Worm (Caenorhabditis elegans): ENCODE measurements around the gene F42A10.5.

Gene F42A10.5

ce11 chrIII:6140818-6141217 is 32.5 kb downstream of the F42A10.5 start:
- TF ChIP-seq nhr-2 (tag; optimal IDR thresholded peaks at IDR 0.05): no peak
- no peak for TF ChIP-seq unc-39 (tag; optimal IDR thresholded peaks at IDR 0.05)
- TF ChIP-seq M03D4.4 (tag; optimal IDR thresholded peaks at IDR 0.05): no peak
- no peak for TF ChIP-seq lin-32 (GFP tag; optimal IDR thresholded peaks at IDR 0.05)
- no peak for TF ChIP-seq sem-2 (GFP tag; optimal IDR thresholded peaks at IDR 0.05)
- TF ChIP-seq flh-1 (GFP tag; optimal IDR thresholded peaks at IDR 0.05): no peak
- no peak for TF ChIP-seq lin-13 (tag; optimal IDR thresholded peaks at IDR 0.05)
- no peak for TF ChIP-seq zip-8 (tag; optimal IDR thresholded peaks at IDR 0.05)
- no peak for TF ChIP-seq ztf-11 (tag; optimal IDR thresholded peaks at IDR 0.05)
- no peak for TF ChIP-seq tbx-8 (GFP tag; optimal IDR thresholded peaks at IDR 0.05)
- TF ChIP-seq snpc-4 (tag; optimal IDR thresholded peaks at IDR 0.05): no peak
- no peak for TF ChIP-seq unc-120 (tag; optimal IDR thresholded peaks at IDR 0.05; ENCODE audit: poor library complexity, severe bottlenecking)
- TF ChIP-seq lsy-2 (tag; optimal IDR thresholded peaks at IDR 0.05): no peak
- TF ChIP-seq nhr-28 (tag; optimal IDR thresholded peaks at IDR 0.05): no peak

- TF ChIP-seq lin-13 (tag; optimal IDR thresholded peaks at IDR 0.05): no peak
- no peak for TF ChIP-seq zip-8 (tag; optimal IDR thresholded peaks at IDR 0.05)
- no peak for TF ChIP-seq lin-32 (GFP tag; optimal IDR thresholded peaks at IDR 0.05)
- peak; percentile 30 for TF ChIP-seq ces-1 (GFP tag; optimal IDR thresholded peaks at IDR 0.05)
- TF ChIP-seq unc-120 (tag; optimal IDR thresholded peaks at IDR 0.05; ENCODE audit: poor library complexity, severe bottlenecking): peak; percentile 12
These were observed 33.2 kb downstream of the F42A10.5 start for ce11 chrIII:6139932-6140612.

ce11 chrIII:6139328-6139727 is 33.9 kb downstream of the F42A10.5 start:
- no peak for TF ChIP-seq unc-120 (tag; optimal IDR thresholded peaks at IDR 0.05; ENCODE audit: poor library complexity, severe bottlenecking)
- no peak for TF ChIP-seq pha-4 (tag; optimal IDR thresholded peaks at IDR 0.05)
- TF ChIP-seq ces-1 (GFP tag; optimal IDR thresholded peaks at IDR 0.05): no peak
- no peak for TF ChIP-seq nhr-2 (tag; optimal IDR thresholded peaks at IDR 0.05)
- TF ChIP-seq nhr-12 (tag; optimal IDR thresholded peaks at IDR 0.05): no peak
- TF ChIP-seq zip-8 (tag; optimal IDR thresholded peaks at IDR 0.05): no peak
- TF ChIP-seq mab-5 (tag; optimal IDR thresholded peaks at IDR 0.05): no peak
- TF ChIP-seq ztf-11 (tag; optimal IDR thresholded peaks at IDR 0.05): no peak
- no peak for TF ChIP-seq tbx-8 (GFP tag; optimal IDR thresholded peaks at IDR 0.05)

- TF ChIP-seq hlh-1 (tag; optimal IDR thresholded peaks at IDR 0.05) (peak; percentile 72), flh-1 (GFP tag; optimal IDR thresholded peaks at IDR 0.05) (no peak), mls-2 (tag; optimal IDR thresholded peaks at IDR 0.05) (peak; percentile 4), ceh-39 (tag; optimal IDR thresholded peaks at IDR 0.05) (no peak), M03D4.4 (tag; optimal IDR thresholded peaks at IDR 0.05) (peak; percentile 43), elt-3 (tag; optimal IDR thresholded peaks at IDR 0.05) (no peak), cnd-1 (tag; optimal IDR thresholded peaks at IDR 0.05) (peak; percentile 15), nhr-76 (tag; optimal IDR thresholded peaks at IDR 0.05) (no peak), unc-39 (tag; optimal IDR thresholded peaks at IDR 0.05) (no peak), nhr-28 (tag; optimal IDR thresholded peaks at IDR 0.05) (no peak), lsy-2 (tag; optimal IDR thresholded peaks at IDR 0.05) (no peak), sptf-1 (tag; optimal IDR thresholded peaks at IDR 0.05) (peak; percentile 2), sem-2 (GFP tag; optimal IDR thresholded peaks at IDR 0.05) (no peak), elt-1 (tag; optimal IDR thresholded peaks at IDR 0.05; ENCODE audit: borderline replicate concordance, insufficient read depth) (no peak), ces-1 (GFP tag; optimal IDR thresholded peaks at IDR 0.05) (peak; percentile 21), unc-62 (GFP tag; optimal IDR thresholded peaks at IDR 0.05) (peak; percentile 86), unc-120 (tag; optimal IDR thresholded peaks at IDR 0.05; ENCODE audit: poor library complexity, severe bottlenecking) (peak; percentile 91), snpc-4 (tag; optimal IDR thresholded peaks at IDR 0.05) (no peak), lin-32 (GFP tag; optimal IDR thresholded peaks at IDR 0.05) (no peak)
These were observed 34.8 kb downstream of the F42A10.5 start for ce11 chrIII:6138457-6138856.

ce11 chrIII:6137431-6137830 is 35.8 kb downstream of the F42A10.5 start:
- TF ChIP-seq unc-120 (tag; optimal IDR thresholded peaks at IDR 0.05; ENCODE audit: poor library complexity, severe bottlenecking) (peak; percentile 80), flh-1 (GFP tag; optimal IDR thresholded peaks at IDR 0.05) (no peak), lin-13 (tag; optimal IDR thresholded peaks at IDR 0.05) (no peak), mep-1 (tag; optimal IDR thresholded peaks at IDR 0.05) (peak; percentile 1), nhr-2 (tag; optimal IDR thresholded peaks at IDR 0.05) (no peak), ces-1 (GFP tag; optimal IDR thresholded peaks at IDR 0.05) (peak; percentile 72)

- TF ChIP-seq nhr-76 (tag; optimal IDR thresholded peaks at IDR 0.05) (no peak), tbx-8 (GFP tag; optimal IDR thresholded peaks at IDR 0.05) (no peak), zip-8 (tag; optimal IDR thresholded peaks at IDR 0.05) (no peak), drap-1 (GFP tag; optimal IDR thresholded peaks at IDR 0.05) (no peak), mab-5 (tag; optimal IDR thresholded peaks at IDR 0.05) (no peak)
These were observed 37.1 kb downstream of the F42A10.5 start, which contains the start of gene mvk-1 for ce11 chrIII:6136178-6136577. TSS of gene mvk-1 (minus strand) at chrIII:6136278.
